Fruit fly (Drosophila melanogaster) whole organism, embryonic: ENCODE measurements around the gene scramb2.

Experiments
- Ada2b ChIP-seq: fragments of 200-800 bp; sonication (Bioruptor generic); IDR thresholded peaks from 2 replicates; pipeline ENCODE4 v1.3.6; 2022; ENCODE audit warnings: missing biosample characterization, missing genetic modification characterization
- Bteb2 ChIP-seq: fragments of 200-800 bp; sonication (Bioruptor generic); optimal IDR thresholded peaks from 2 replicates; lab custom pipeline; 2016; ENCODE audit warnings: missing biosample characterization, missing genetic modification characterization
- CG10654 ChIP-seq: fragments of 200-800 bp; sonication (Bioruptor generic); optimal IDR thresholded peaks from 2 replicates; lab custom pipeline; 2016; ENCODE audit warnings: missing biosample characterization, missing genetic modification characterization
- CG11085 ChIP-seq: fragments of 200-800 bp; sonication (Bioruptor generic); IDR thresholded peaks from 2 replicates; pipeline ENCODE4 v1.3.6; 2022; ENCODE audit warnings: missing biosample characterization, missing genetic modification characterization
- CG11695 ChIP-seq: fragments of 200-800 bp; sonication (Bioruptor generic); IDR thresholded peaks from 3 replicates; pipeline ENCODE4 v1.3.6; 2022; ENCODE audit warnings: missing biosample characterization, missing genetic modification characterization
- CG11696 ChIP-seq: fragments of 200-800 bp; sonication (Bioruptor generic); IDR thresholded peaks from 2 replicates; pipeline ENCODE4 v1.3.6; 2022; ENCODE audit warnings: missing biosample characterization, missing genetic modification characterization
- CG13287 ChIP-seq: fragments of 200-800 bp; sonication (Bioruptor generic); IDR thresholded peaks from 2 replicates; pipeline ENCODE4 v1.3.6; 2022; ENCODE audit warnings: missing biosample characterization, missing genetic modification characterization; ENCODE audit not compliant: partially characterized antibody
- CG14441 ChIP-seq: fragments of 200-800 bp; sonication (Bioruptor generic); IDR thresholded peaks from 2 replicates; pipeline ENCODE4 v1.3.6; 2022; ENCODE audit warnings: missing biosample characterization, missing genetic modification characterization
- CG15073 ChIP-seq: fragments of 200-800 bp; sonication (Bioruptor generic); optimal IDR thresholded peaks from 2 replicates; lab custom pipeline; 2016; ENCODE audit warnings: missing biosample characterization, missing genetic modification characterization
- CG17359 ChIP-seq: fragments of 200-800 bp; sonication (Bioruptor generic); optimal IDR thresholded peaks from 3 replicates; lab custom pipeline; 2018; ENCODE audit warnings: missing biosample characterization, mild to moderate bottlenecking, missing genetic modification characterization, moderate library complexity
- CG17612 ChIP-seq: fragments of 200-800 bp; sonication (Bioruptor generic); IDR thresholded peaks from 2 replicates; pipeline ENCODE4 v1.3.6; 2022; ENCODE audit warnings: missing biosample characterization, missing genetic modification characterization
- CG17829 ChIP-seq: fragments of 200-800 bp; optimal IDR thresholded peaks from 2 replicates; lab custom pipeline; 2019; ENCODE audit warnings: missing biosample characterization, mild to moderate bottlenecking, missing genetic modification characterization, moderate library complexity
- CG30403 ChIP-seq: fragments of 200-800 bp; sonication (Bioruptor generic); optimal IDR thresholded peaks from 3 replicates; lab custom pipeline; 2016; ENCODE audit warnings: missing biosample characterization, missing genetic modification characterization
- CG3726 ChIP-seq: fragments of 200-800 bp; sonication (Bioruptor generic); IDR thresholded peaks from 3 replicates; pipeline ENCODE4, ENCODE4 v1.3.6; 2022; ENCODE audit warnings: missing biosample characterization, missing genetic modification characterization
- CG4730 ChIP-seq: fragments of 200-800 bp; sonication (Bioruptor generic); IDR thresholded peaks from 2 replicates; pipeline ENCODE4 v1.3.6; 2022; ENCODE audit warnings: missing biosample characterization, missing genetic modification characterization
- CG6854 ChIP-seq: fragments of 200-800 bp; sonication (Bioruptor generic); optimal IDR thresholded peaks from 3 replicates; lab custom pipeline; 2017; ENCODE audit warnings: missing biosample characterization, mild to moderate bottlenecking, missing genetic modification characterization
- CG7271 ChIP-seq: fragments of 200-800 bp; sonication (Bioruptor generic); optimal IDR thresholded peaks from 2 replicates; lab custom pipeline; 2018; ENCODE audit warnings: missing biosample characterization, mild to moderate bottlenecking, missing genetic modification characterization, moderate library complexity
- CG7372 ChIP-seq: fragments of 200-800 bp; sonication (Bioruptor generic); IDR thresholded peaks from 2 replicates; pipeline ENCODE4 v1.3.6; 2022; ENCODE audit warnings: missing biosample characterization, missing genetic modification characterization
- CG7786 ChIP-seq: fragments of 200-800 bp; sonication (Bioruptor generic); optimal IDR thresholded peaks from 2 replicates; lab custom pipeline; 2016; ENCODE audit warnings: missing biosample characterization, missing genetic modification characterization
- CG7928 ChIP-seq: fragments of 200-800 bp; sonication (Bioruptor generic); optimal IDR thresholded peaks from 2 replicates; lab custom pipeline; 2017; ENCODE audit warnings: missing biosample characterization, mild to moderate bottlenecking, missing genetic modification characterization
- CG9215 ChIP-seq: fragments of 200-800 bp; sonication (Bioruptor generic); IDR thresholded peaks from 2 replicates; pipeline ENCODE4 v1.3.6; 2022; ENCODE audit warnings: missing biosample characterization, missing genetic modification characterization
- D19A ChIP-seq: fragments of 200-800 bp; optimal IDR thresholded peaks from 3 replicates; lab custom pipeline; 2019; ENCODE audit warnings: missing biosample characterization, mild to moderate bottlenecking, missing genetic modification characterization, moderate library complexity
- Eip74EF ChIP-seq, 2 experiments: fragments of 200-800 bp in 1 of 2; fragments of >200 bp in 1 of 2; sonication (Bioruptor generic) in 1 of 2; optimal IDR thresholded peaks; 2 replicates each; lab custom pipeline; 2017 to 2019; ENCODE audit warnings: missing biosample characterization in 2 of 2, missing genetic modification characterization in 2 of 2, mild to moderate bottlenecking in 1 of 2, moderate library complexity in 1 of 2
- HLH4C ChIP-seq: fragments of 200-800 bp; sonication (Bioruptor generic); IDR thresholded peaks from 3 replicates; pipeline ENCODE4 v1.3.6; 2022; ENCODE audit warnings: missing biosample characterization, missing genetic modification characterization; ENCODE audit not compliant: partially characterized antibody
- HLHmδ ChIP-seq: fragments of 200-800 bp; sonication (Bioruptor generic); optimal IDR thresholded peaks from 2 replicates; lab custom pipeline; 2018; ENCODE audit warnings: missing biosample characterization, mild to moderate bottlenecking, missing genetic modification characterization, moderate library complexity
- Hmr ChIP-seq: fragments of 200-800 bp; sonication (Bioruptor generic); optimal IDR thresholded peaks from 3 replicates; lab custom pipeline; 2017; ENCODE audit warnings: mild to moderate bottlenecking, missing biosample characterization, missing genetic modification reagents, missing genetic modification characterization
- Lhr ChIP-seq: fragments of 200-800 bp; sonication (Bioruptor generic); optimal IDR thresholded peaks from 3 replicates; lab custom pipeline; 2017; ENCODE audit warnings: mild to moderate bottlenecking, missing biosample characterization, missing genetic modification reagents, missing genetic modification characterization
- MBD-R2 ChIP-seq: fragments of 200-800 bp; sonication (Bioruptor generic); IDR thresholded peaks from 2 replicates; pipeline ENCODE4 v1.3.6; 2022; ENCODE audit warnings: missing biosample characterization, missing genetic modification characterization
- MESR4 ChIP-seq: fragments of 200-800 bp; sonication (Bioruptor generic); optimal IDR thresholded peaks from 2 replicates; lab custom pipeline; 2018; ENCODE audit warnings: missing biosample characterization, mild to moderate bottlenecking, missing genetic modification characterization, moderate library complexity
- NC2β ChIP-seq: fragments of 200-800 bp; sonication (Bioruptor generic); optimal IDR thresholded peaks from 2 replicates; lab custom pipeline; 2016; ENCODE audit warnings: missing biosample characterization, missing genetic modification characterization
- Nf-YA ChIP-seq: fragments of 200-800 bp; sonication (Bioruptor generic); IDR thresholded peaks from 2 replicates; pipeline ENCODE4 v1.3.6; 2022; ENCODE audit warnings: missing biosample characterization, missing genetic modification characterization
- Pdp1 ChIP-seq, 2 experiments: fragments of 200-800 bp; sonication (Bioruptor generic); optimal IDR thresholded peaks; 3 replicates each; lab custom pipeline; 2016; ENCODE audit warnings: missing biosample characterization in 2 of 2, missing genetic modification characterization in 2 of 2, mild to moderate bottlenecking in 1 of 2, moderate library complexity in 1 of 2
- Scr ChIP-seq: fragments of 200-800 bp; sonication (Bioruptor generic); IDR thresholded peaks from 2 replicates; pipeline ENCODE4 v1.3.6; 2022; ENCODE audit warnings: missing biosample characterization, missing genetic modification characterization; ENCODE audit not compliant: partially characterized antibody
- ato ChIP-seq: fragments of 200-800 bp; sonication (Bioruptor generic); IDR thresholded peaks from 2 replicates; pipeline ENCODE4 v1.3.6; 2022; ENCODE audit warnings: missing biosample characterization, missing genetic modification characterization; ENCODE audit not compliant: partially characterized antibody
- chinmo ChIP-seq: fragments of 200-800 bp; sonication (Bioruptor generic); IDR thresholded peaks from 4 replicates; pipeline ENCODE4 v1.3.6; 2022; ENCODE audit warnings: missing biosample characterization, missing genetic modification characterization; ENCODE audit not compliant: partially characterized antibody
- dmrt11E ChIP-seq: fragments of 200-800 bp; sonication (Bioruptor generic); optimal IDR thresholded peaks from 3 replicates; lab custom pipeline; 2018; ENCODE audit warnings: missing biosample characterization, mild to moderate bottlenecking, missing genetic modification characterization, moderate library complexity
- ems ChIP-seq: fragments of 200-800 bp; sonication (Bioruptor generic); optimal IDR thresholded peaks from 3 replicates; lab custom pipeline; 2016; ENCODE audit warnings: missing biosample characterization, missing genetic modification characterization
- fd64A ChIP-seq: fragments of 200-800 bp; sonication (Bioruptor generic); optimal IDR thresholded peaks from 3 replicates; lab custom pipeline; 2018; ENCODE audit warnings: missing biosample characterization, mild to moderate bottlenecking, missing genetic modification characterization
- hth ChIP-seq: fragments of >200 bp; optimal IDR thresholded peaks from 2 replicates; lab custom pipeline; 2017; ENCODE audit warnings: inconsistent platforms
- jing ChIP-seq: fragments of 200-800 bp; sonication (Bioruptor generic); optimal IDR thresholded peaks from 2 replicates; lab custom pipeline; 2018; ENCODE audit warnings: missing biosample characterization, mild to moderate bottlenecking, missing genetic modification characterization
- lab ChIP-seq: fragments of 200-800 bp; sonication (Bioruptor generic); optimal IDR thresholded peaks from 3 replicates; lab custom pipeline; 2017; ENCODE audit warnings: missing biosample characterization, missing genetic modification characterization, mild to moderate bottlenecking, moderate library complexity, missing genetic modification reagents
- lbe ChIP-seq: fragments of 200-800 bp; sonication (Bioruptor generic); optimal IDR thresholded peaks from 2 replicates; lab custom pipeline; 2016; ENCODE audit warnings: missing biosample characterization, mild to moderate bottlenecking, missing genetic modification characterization
- lov ChIP-seq, 2 experiments: fragments of 200-800 bp in 1 of 2; fragments of >200 bp in 1 of 2; sonication (Bioruptor generic) in 1 of 2; IDR thresholded peaks in 1 of 2; optimal IDR thresholded peaks in 1 of 2; 2 replicates in 1 of 2; 3 replicates in 1 of 2; pipeline versions ENCODE4 v1.3.6 to Lab custom; 2017 to 2022; ENCODE audit warnings: missing biosample characterization in 1 of 2, missing genetic modification characterization in 1 of 2
- maf-S ChIP-seq: fragments of 200-800 bp; sonication (Bioruptor generic); optimal IDR thresholded peaks from 2 replicates; lab custom pipeline; 2016; ENCODE audit warnings: missing biosample characterization, missing genetic modification characterization
- odd ChIP-seq: fragments of 200-800 bp; sonication (Bioruptor generic); optimal IDR thresholded peaks from 2 replicates; lab custom pipeline; 2017; ENCODE audit warnings: missing biosample characterization, mild to moderate bottlenecking, missing genetic modification characterization
- pita ChIP-seq: fragments of 200-800 bp; sonication (Bioruptor generic); optimal IDR thresholded peaks from 2 replicates; lab custom pipeline; 2017; ENCODE audit warnings: missing biosample characterization, mild to moderate bottlenecking, missing genetic modification characterization
- pros ChIP-seq: fragments of 200-800 bp; sonication (Bioruptor generic); optimal IDR thresholded peaks from 3 replicates; lab custom pipeline; 2019; ENCODE audit warnings: missing biosample characterization, mild to moderate bottlenecking, missing genetic modification characterization, moderate library complexity
- schlank ChIP-seq: fragments of 200-800 bp; sonication (Bioruptor generic); optimal IDR thresholded peaks from 2 replicates; lab custom pipeline; 2018; ENCODE audit warnings: missing biosample characterization, mild to moderate bottlenecking, missing genetic modification characterization
- sisA ChIP-seq: fragments of 200-800 bp; sonication (Bioruptor generic); IDR thresholded peaks from 2 replicates; pipeline ENCODE4 v1.3.6; 2022; ENCODE audit warnings: missing biosample characterization, missing genetic modification characterization
- slou ChIP-seq: fragments of 200-800 bp; sonication (Bioruptor generic); optimal IDR thresholded peaks from 3 replicates; lab custom pipeline; 2016; ENCODE audit warnings: missing biosample characterization, missing genetic modification characterization
- zfh2 ChIP-seq: fragments of 200-800 bp; sonication (Bioruptor generic); optimal IDR thresholded peaks from 2 replicates; lab custom pipeline; 2016; ENCODE audit warnings: missing biosample characterization, missing genetic modification characterization

The scramb2 gene

dm6 chr3L:3054851-3055250 is 8.2 kb upstream of the scramb2 start, which contains the start of gene CG16753 (continued):
- TF ChIP-seq CG11695 (GFP tag; lab: Robert Waterston, UW), result no peak
- TF ChIP-seq NC2β, result no peak
- no peak for TF ChIP-seq CG6854
- TF ChIP-seq CG11696 (GFP tag; lab: Robert Waterston, UW), result no peak
- TF ChIP-seq MBD-R2 (GFP tag; lab: Robert Waterston, UW), result peak; percentile 72
- no peak for TF ChIP-seq odd (GFP tag; lab: Kevin White, UChicago)
- TF ChIP-seq Hmr (GFP tag; lab: Kevin White, UChicago), result no peak
- no peak for TF ChIP-seq CG11085 (GFP tag; lab: Robert Waterston, UW)
- TF ChIP-seq pros, result no peak
- TF ChIP-seq CG7271 (tag; lab: Kevin White, UChicago), result no peak
- no peak for TF ChIP-seq CG9215
- TF ChIP-seq Nf-YA (GFP tag; lab: Robert Waterston, UW), result no peak
- peak; percentile 76 for TF ChIP-seq CG13287 (GFP tag; lab: Robert Waterston, UW)
- TF ChIP-seq CG7372 (GFP tag; lab: Robert Waterston, UW), result no peak
- no peak for TF ChIP-seq Lhr (GFP tag; lab: Kevin White, UChicago)
- no peak for TF ChIP-seq lbe
- no peak for TF ChIP-seq fd64A (GFP tag; lab: Kevin White, UChicago)
- TF ChIP-seq CG14441 (GFP tag; lab: Robert Waterston, UW), result no peak
- TF ChIP-seq CG7928 (GFP tag; lab: Kevin White, UChicago), result no peak
- no peak for TF ChIP-seq CG30403
- no peak for TF ChIP-seq hth
- no peak for TF ChIP-seq CG17612 (GFP tag; lab: Robert Waterston, UW)
- TF ChIP-seq Pdp1 (GFP tag; optimal IDR thresholded peaks at IDR 0.05; lab: Kevin White, UChicago), result no peak
- no peak for TF ChIP-seq CG15073
- no peak for TF ChIP-seq D19A (tag; lab: Kevin White, UChicago)
- TF ChIP-seq CG10654, result no peak
- no peak for TF ChIP-seq jing (GFP tag; lab: Kevin White, UChicago)
- TF ChIP-seq Eip74EF (GFP tag; optimal IDR thresholded peaks at IDR 0.05; lab: Kevin White, UChicago), result no peak
- TF ChIP-seq sisA (GFP tag; lab: Robert Waterston, UW), result no peak
- TF ChIP-seq Ada2b (GFP tag; lab: Robert Waterston, UW), result no peak
- TF ChIP-seq lov (optimal IDR thresholded peaks at IDR 0.05; lab: Kevin White, UChicago), result no peak
- TF ChIP-seq lov (GFP tag; IDR thresholded peaks at IDR 0.05; lab: Robert Waterston, UW), result no peak
- TF ChIP-seq pita (GFP tag; lab: Kevin White, UChicago), result no peak
- TF ChIP-seq CG4730, result no peak
- TF ChIP-seq slou (GFP tag; lab: Kevin White, UChicago), result no peak
- no peak for TF ChIP-seq CG3726 (GFP tag; lab: Robert Waterston, UW)
- peak; percentile 68; the same call in 1 of the 2 replicates for TF ChIP-seq ato (GFP tag; lab: Robert Waterston, UW)
- peak; percentile 83 for TF ChIP-seq HLH4C
- no peak for TF ChIP-seq Bteb2 (GFP tag; lab: Kevin White, UChicago)
- no peak for TF ChIP-seq maf-S (GFP tag; lab: Kevin White, UChicago)
- no peak for TF ChIP-seq lab
- TF ChIP-seq CG17359, result no peak
- TF ChIP-seq CG17829 (tag; lab: Kevin White, UChicago), result no peak
- no peak for TF ChIP-seq ems (GFP tag; lab: Kevin White, UChicago)
- no peak for TF ChIP-seq schlank (tag; lab: Kevin White, UChicago)
- no peak for TF ChIP-seq dmrt11E (tag; lab: Kevin White, UChicago)
- TF ChIP-seq chinmo, result peak; percentile 74; the same call in 2 of the 4 replicates
- no peak for TF ChIP-seq CG7786 (GFP tag; lab: Kevin White, UChicago)
- peak; percentile 51 for TF ChIP-seq MESR4 (GFP tag; lab: Kevin White, UChicago)
- no peak for TF ChIP-seq HLHmδ (GFP tag; lab: Kevin White, UChicago)
- peak; percentile 66 for TF ChIP-seq Scr
- no peak for TF ChIP-seq zfh2 (GFP tag; lab: Kevin White, UChicago)
